Worm (Caenorhabditis elegans): ENCODE data around the gene ppm-1.G.

The ppm-1.G gene

ce11 chrIII:832855-833504 is 49.5 kb downstream of the ppm-1.G start, which contains the start of gene zip-2 (continued):
- TF ChIP-seq vab-15 (tag; optimal IDR thresholded peaks at IDR 0.05) (no peak), nhr-77 (tag; optimal IDR thresholded peaks at IDR 0.05) (no peak), dpl-1 (GFP tag; optimal IDR thresholded peaks at IDR 0.05) (peak in 1 of 3 experiments; percentile 18), unc-98 (GFP tag; IDR thresholded peaks at IDR 0.05) (no peak), fos-1 (tag; optimal IDR thresholded peaks at IDR 0.05) (no peak), nhr-71 (tag; optimal IDR thresholded peaks at IDR 0.05) (peak; percentile 52), snpc-4 (tag; optimal IDR thresholded peaks at IDR 0.05) (no peak), lin-35 (GFP tag; optimal IDR thresholded peaks at IDR 0.05) (peak in 1 of 2 experiments; percentile 48)

DNA sequence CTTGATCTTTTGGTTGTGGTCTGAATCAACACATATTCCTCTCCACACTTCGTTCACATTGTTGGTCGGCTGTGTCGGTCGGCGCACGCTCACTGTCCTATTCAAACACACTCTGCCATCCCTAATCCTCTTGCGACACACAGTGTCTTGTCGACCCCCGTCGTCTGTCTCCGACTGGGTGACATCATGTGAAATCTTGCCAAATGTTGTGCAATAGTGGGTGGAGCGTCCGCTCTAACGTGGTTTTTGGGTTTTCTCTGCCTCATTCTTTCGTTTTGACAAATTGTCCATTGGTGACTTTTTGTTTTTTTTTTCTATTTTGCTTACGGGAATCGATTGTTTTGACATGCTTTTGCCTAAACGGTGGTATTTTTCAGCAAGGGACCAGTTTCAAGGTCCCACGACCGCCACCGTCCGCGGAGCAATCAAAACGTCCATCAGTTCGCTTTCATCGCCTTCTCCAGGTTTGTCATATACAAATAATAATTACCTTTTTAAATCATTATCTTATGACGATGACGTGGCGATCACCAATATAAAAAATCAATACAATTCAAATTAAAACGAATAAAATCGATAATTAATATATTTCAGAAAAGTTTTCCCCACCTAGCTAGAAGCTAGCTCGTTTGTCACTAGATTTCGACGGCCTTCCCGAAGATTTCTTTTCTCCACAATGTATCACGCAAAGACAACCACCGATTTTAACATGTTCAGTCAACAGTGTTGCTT is 50.4 kb downstream of the ppm-1.G start:
- TF ChIP-seq efl-1 (optimal IDR thresholded peaks at IDR 0.05): peak; percentile 79 to 90
- peak; percentile 69 to 96 for TF ChIP-seq efl-1 (GFP tag; optimal IDR thresholded peaks at IDR 0.05 in 1 of 2)
- peak; percentile 51 for TF ChIP-seq blmp-1 (tag; optimal IDR thresholded peaks at IDR 0.05)
- TF ChIP-seq mep-1 (tag; optimal IDR thresholded peaks at IDR 0.05): peak; percentile 93
- TF ChIP-seq nhr-90 (tag; optimal IDR thresholded peaks at IDR 0.05; ENCODE audit: poor library complexity): peak; percentile 84
- TF ChIP-seq nhr-85 (tag): peak; percentile 97
- TF ChIP-seq ceh-82 (tag; optimal IDR thresholded peaks at IDR 0.05): peak; percentile 75 to 97 (median 85)
- peak in 5 of 6 experiments; percentile 5 to 84 (median 65) for TF ChIP-seq elt-3 (tag; optimal IDR thresholded peaks at IDR 0.05)
- TF ChIP-seq pqm-1 (tag; optimal IDR thresholded peaks at IDR 0.05): peak; percentile 84
- TF ChIP-seq xbp-1 (tag; optimal IDR thresholded peaks at IDR 0.05): peak; percentile 82
- no peak for TF ChIP-seq fkh-4 (tag; optimal IDR thresholded peaks at IDR 0.05; ENCODE audit: borderline replicate concordance)
- peak; percentile 63 for TF ChIP-seq elt-2 (tag; optimal IDR thresholded peaks at IDR 0.05)
- peak; percentile 67 to 68 (median 67) for TF ChIP-seq dpl-1 (GFP tag; optimal IDR thresholded peaks at IDR 0.05)
- peak; percentile 63; the same call in 1 of the 2 replicates for TF ChIP-seq mab-9 (GFP tag; IDR thresholded peaks at IDR 0.05)
- peak; percentile 45 for TF ChIP-seq sup-37 (GFP tag; optimal IDR thresholded peaks at IDR 0.05)
- TF ChIP-seq lin-13 (GFP tag; optimal IDR thresholded peaks at IDR 0.05): peak; percentile 91
- TF ChIP-seq unc-98 (GFP tag; IDR thresholded peaks at IDR 0.05): no peak; the same call in 1 of the 2 replicates
- TF ChIP-seq ama-1 (optimal IDR thresholded peaks at IDR 0.05): peak; percentile 80
- TF ChIP-seq lin-15B (tag; optimal IDR thresholded peaks at IDR 0.05): no peak
- TF ChIP-seq alr-1 (tag; optimal IDR thresholded peaks at IDR 0.05; ENCODE audit: borderline replicate concordance): no peak
- no peak for TF ChIP-seq C04F5.9 (tag; optimal IDR thresholded peaks at IDR 0.05)
- no peak for TF ChIP-seq sox-4 (tag; optimal IDR thresholded peaks at IDR 0.05)
- no peak for TF ChIP-seq ces-1 (GFP tag; optimal IDR thresholded peaks at IDR 0.05)
- TF ChIP-seq unc-130 (tag; optimal IDR thresholded peaks at IDR 0.05): peak; percentile 80
- no peak for TF ChIP-seq unc-30 (tag; optimal IDR thresholded peaks at IDR 0.05)
- peak; percentile 80 for TF ChIP-seq snpc-4 (tag; optimal IDR thresholded peaks at IDR 0.05)
- peak; percentile 86 for TF ChIP-seq tbx-2 (tag; optimal IDR thresholded peaks at IDR 0.05)
- peak; percentile 95 for TF ChIP-seq nhr-77 (tag; optimal IDR thresholded peaks at IDR 0.05)
- TF ChIP-seq ztf-11 (tag; optimal IDR thresholded peaks at IDR 0.05): peak in 1 of 2 experiments; percentile 11
- no peak for TF ChIP-seq pag-3 (tag; optimal IDR thresholded peaks at IDR 0.05; ENCODE audit: borderline replicate concordance, insufficient read depth)
- TF ChIP-seq nhr-28 (tag; optimal IDR thresholded peaks at IDR 0.05): no peak
- TF ChIP-seq pax-3 (tag; optimal IDR thresholded peaks at IDR 0.05): peak; percentile 70
- peak; percentile 95 for TF ChIP-seq jun-1 (tag; optimal IDR thresholded peaks at IDR 0.05)
- no peak for TF ChIP-seq nhr-84 (tag; optimal IDR thresholded peaks at IDR 0.05)
- peak; percentile 94 for TF ChIP-seq C16A3.4 (tag; optimal IDR thresholded peaks at IDR 0.05)
- TF ChIP-seq C34B4.2 (tag; optimal IDR thresholded peaks at IDR 0.05): no peak
- TF ChIP-seq skn-1 (tag; optimal IDR thresholded peaks at IDR 0.05): peak; percentile 96
- no peak for TF ChIP-seq ceh-63 (GFP tag; optimal IDR thresholded peaks at IDR 0.05)
- TF ChIP-seq vab-15 (tag; optimal IDR thresholded peaks at IDR 0.05): no peak
- TF ChIP-seq ets-5 (GFP tag; IDR thresholded peaks at IDR 0.05): no peak
- no peak for TF ChIP-seq hlh-17 (GFP tag; optimal IDR thresholded peaks at IDR 0.05; ENCODE audit: borderline replicate concordance)
- TF ChIP-seq sptf-1 (tag; optimal IDR thresholded peaks at IDR 0.05): no peak
- peak; percentile 99 for TF ChIP-seq lin-14 (GFP tag; optimal IDR thresholded peaks at IDR 0.05)
- no peak for TF ChIP-seq lin-39 (tag; optimal IDR thresholded peaks at IDR 0.05)

Measured in whole organism, L1 larva.